Fruit fly (Drosophila melanogaster) whole organism, embryonic: ENCODE results near the gene CG4291.

Experiments used
- Antp ChIP-seq: fragments of 200-800 bp; sonication (Bioruptor generic); optimal IDR thresholded peaks from 3 replicates; lab custom pipeline; 2016; ENCODE audit warnings: missing biosample characterization, missing genetic modification characterization
- C15 ChIP-seq: fragments of 200-800 bp; sonication (Bioruptor generic); IDR thresholded peaks from 3 replicates; pipeline ENCODE4 v1.3.6; 2022; ENCODE audit warnings: missing biosample characterization, missing genetic modification characterization
- CG10543 ChIP-seq: fragments of 200-800 bp; sonication (Bioruptor generic); optimal IDR thresholded peaks from 3 replicates; lab custom pipeline; 2017; ENCODE audit warnings: missing biosample characterization, mild to moderate bottlenecking, missing genetic modification characterization, moderate library complexity
- CG11456 ChIP-seq: fragments of 200-800 bp; sonication (Bioruptor generic); IDR thresholded peaks from 3 replicates; pipeline ENCODE4 v1.3.6; 2022; ENCODE audit warnings: missing biosample characterization, missing genetic modification characterization
- CG17328 ChIP-seq: fragments of 200-800 bp; sonication (Bioruptor generic); IDR thresholded peaks from 2 replicates; pipeline ENCODE4 v1.3.6; 2022; ENCODE audit warnings: missing biosample characterization, missing genetic modification characterization
- CG17385 ChIP-seq: fragments of 200-800 bp; sonication (Bioruptor generic); optimal IDR thresholded peaks from 3 replicates; lab custom pipeline; 2018; ENCODE audit warnings: missing biosample characterization, mild to moderate bottlenecking, missing genetic modification characterization
- CG2120 ChIP-seq: fragments of 200-800 bp; sonication (Bioruptor generic); optimal IDR thresholded peaks from 3 replicates; lab custom pipeline; 2016; ENCODE audit warnings: missing biosample characterization, missing genetic modification characterization
- CG2129 ChIP-seq: fragments of 200-800 bp; sonication (Bioruptor generic); IDR thresholded peaks from 2 replicates; pipeline ENCODE4 v1.3.6; 2022; ENCODE audit warnings: missing biosample characterization, missing genetic modification characterization; ENCODE audit not compliant: partially characterized antibody
- CG33213 ChIP-seq: fragments of 200-800 bp; sonication (Bioruptor generic); optimal IDR thresholded peaks from 3 replicates; lab custom pipeline; 2016; ENCODE audit warnings: missing biosample characterization, missing genetic modification characterization
- CG34224 ChIP-seq: fragments of 200-800 bp; sonication (Bioruptor generic); IDR thresholded peaks from 3 replicates; pipeline ENCODE4 v1.3.6; 2022; ENCODE audit warnings: missing biosample characterization, missing genetic modification characterization; ENCODE audit not compliant: partially characterized antibody
- CG34422 ChIP-seq: fragments of 200-800 bp; sonication (Bioruptor generic); IDR thresholded peaks from 3 replicates; pipeline ENCODE4 v1.3.6; 2022; ENCODE audit warnings: missing biosample characterization, missing genetic modification characterization
- CG6689 ChIP-seq: fragments of 200-800 bp; sonication (Bioruptor generic); IDR thresholded peaks from 2 replicates; pipeline ENCODE4 v1.3.6; 2022; ENCODE audit warnings: missing biosample characterization, missing genetic modification characterization
- CG6765 ChIP-seq: fragments of 200-800 bp; sonication (Bioruptor generic); optimal IDR thresholded peaks from 3 replicates; lab custom pipeline; 2017; ENCODE audit warnings: missing biosample characterization, mild to moderate bottlenecking, missing genetic modification characterization
- CG8924 ChIP-seq: fragments of 200-800 bp; optimal IDR thresholded peaks from 3 replicates; lab custom pipeline; 2019; ENCODE audit warnings: missing biosample characterization, mild to moderate bottlenecking, missing genetic modification characterization, moderate library complexity
- CG8944 ChIP-seq: fragments of 200-800 bp; sonication (Bioruptor generic); optimal IDR thresholded peaks from 3 replicates; lab custom pipeline; 2016; ENCODE audit warnings: missing biosample characterization, missing genetic modification characterization
- CG9876 ChIP-seq: fragments of 200-800 bp; sonication (Bioruptor generic); optimal IDR thresholded peaks from 2 replicates; lab custom pipeline; 2016; ENCODE audit warnings: missing biosample characterization, missing genetic modification characterization
- CG9932 ChIP-seq: fragments of 200-800 bp; sonication (Bioruptor generic); IDR thresholded peaks from 2 replicates; pipeline ENCODE4 v1.3.6; 2022; ENCODE audit warnings: missing biosample characterization, missing genetic modification characterization
- Chrac-16 ChIP-seq: fragments of 200-800 bp; sonication (Bioruptor generic); optimal IDR thresholded peaks from 3 replicates; lab custom pipeline; 2016; ENCODE audit warnings: missing biosample characterization, missing genetic modification characterization
- D19A ChIP-seq: fragments of 200-800 bp; optimal IDR thresholded peaks from 3 replicates; lab custom pipeline; 2019; ENCODE audit warnings: missing biosample characterization, mild to moderate bottlenecking, missing genetic modification characterization, moderate library complexity
- Dfd ChIP-seq, 2 experiments: fragments of >200 bp; optimal IDR thresholded peaks; 2 replicates each; lab custom pipeline; 2017; ENCODE audit warnings: missing biosample characterization in 2 of 2, missing genetic modification characterization in 2 of 2
- Doc3 ChIP-seq: fragments of 200-800 bp; sonication (Bioruptor generic); IDR thresholded peaks from 3 replicates; pipeline ENCODE4 v1.3.6; 2022; ENCODE audit warnings: missing biosample characterization, missing genetic modification characterization; ENCODE audit not compliant: partially characterized antibody
- ERR ChIP-seq: fragments of 200-800 bp; sonication (Bioruptor generic); optimal IDR thresholded peaks from 2 replicates; lab custom pipeline; 2016; ENCODE audit warnings: missing biosample characterization, missing genetic modification characterization
- Fer1 ChIP-seq: fragments of 200-800 bp; sonication (Bioruptor generic); optimal IDR thresholded peaks from 2 replicates; lab custom pipeline; 2017; ENCODE audit warnings: missing biosample characterization, mild to moderate bottlenecking, missing genetic modification characterization
- MESR4 ChIP-seq: fragments of 200-800 bp; sonication (Bioruptor generic); optimal IDR thresholded peaks from 2 replicates; lab custom pipeline; 2018; ENCODE audit warnings: missing biosample characterization, mild to moderate bottlenecking, missing genetic modification characterization, moderate library complexity
- Med ChIP-seq: fragments of 200-800 bp; sonication (Bioruptor generic); peaks from one replicate; lab custom pipeline; 2016; ENCODE audit warnings: missing biosample characterization, missing genetic modification characterization, mild to moderate bottlenecking, inconsistent platforms, moderate library complexity
- Mrtf ChIP-seq: fragments of 200-800 bp; sonication (Bioruptor generic); IDR thresholded peaks from 3 replicates; pipeline ENCODE4 v1.3.6; 2022; ENCODE audit warnings: missing biosample characterization, missing genetic modification characterization
- Nf-YA ChIP-seq: fragments of 200-800 bp; sonication (Bioruptor generic); IDR thresholded peaks from 2 replicates; pipeline ENCODE4 v1.3.6; 2022; ENCODE audit warnings: missing biosample characterization, missing genetic modification characterization
- Rfx ChIP-seq: fragments of 200-800 bp; sonication (Bioruptor generic); IDR thresholded peaks from 2 replicates; pipeline ENCODE4 v1.3.6; 2022; ENCODE audit warnings: missing biosample characterization, missing genetic modification characterization
- Sin3A ChIP-seq: fragments of >200 bp; optimal IDR thresholded peaks from 2 replicates; lab custom pipeline; 2018
- Six4 ChIP-seq: fragments of 200-800 bp; sonication (Bioruptor generic); optimal IDR thresholded peaks from 2 replicates; lab custom pipeline; 2016; ENCODE audit warnings: missing biosample characterization, missing genetic modification characterization
- Spps ChIP-seq: fragments of 200-800 bp; sonication (Bioruptor generic); optimal IDR thresholded peaks from 2 replicates; lab custom pipeline; 2018; ENCODE audit warnings: missing biosample characterization, mild to moderate bottlenecking, missing genetic modification characterization
- Xrp1 ChIP-seq: fragments of 200-800 bp; sonication (Bioruptor generic); IDR thresholded peaks from 2 replicates; pipeline ENCODE4 v1.3.6; 2022; ENCODE audit warnings: missing biosample characterization, missing genetic modification characterization
- ab ChIP-seq: fragments of 200-800 bp; sonication (Bioruptor generic); optimal IDR thresholded peaks from 2 replicates; lab custom pipeline; 2016; ENCODE audit warnings: missing biosample characterization, missing genetic modification characterization
- cg ChIP-seq: fragments of 200-800 bp; sonication (Bioruptor generic); optimal IDR thresholded peaks from 3 replicates; lab custom pipeline; 2019; ENCODE audit warnings: missing biosample characterization, mild to moderate bottlenecking, missing genetic modification characterization, moderate library complexity
- crp ChIP-seq, 2 experiments: fragments of 200-800 bp; sonication (Bioruptor generic); optimal IDR thresholded peaks; 2 replicates in 1 of 2; 3 replicates in 1 of 2; lab custom pipeline; 2017; ENCODE audit warnings: missing biosample characterization in 2 of 2, missing genetic modification characterization in 2 of 2, mild to moderate bottlenecking in 1 of 2, moderate library complexity in 1 of 2
- dimm ChIP-seq: fragments of 200-800 bp; sonication (Bioruptor generic); IDR thresholded peaks from 2 replicates; pipeline ENCODE4 v1.3.6; 2022; ENCODE audit warnings: missing biosample characterization, missing genetic modification characterization
- dm ChIP-seq: fragments of 200-800 bp; sonication (Bioruptor generic); optimal IDR thresholded peaks from 3 replicates; lab custom pipeline; 2016; ENCODE audit warnings: missing biosample characterization, missing genetic modification characterization
- eyg ChIP-seq: fragments of 200-800 bp; sonication (Bioruptor generic); optimal IDR thresholded peaks from 3 replicates; lab custom pipeline; 2016; ENCODE audit warnings: missing biosample characterization, missing genetic modification characterization
- fd64A ChIP-seq: fragments of 200-800 bp; sonication (Bioruptor generic); optimal IDR thresholded peaks from 3 replicates; lab custom pipeline; 2018; ENCODE audit warnings: missing biosample characterization, mild to moderate bottlenecking, missing genetic modification characterization
- gro ChIP-seq: fragments of 200-800 bp; sonication (Bioruptor generic); optimal IDR thresholded peaks from 2 replicates; lab custom pipeline; 2016; ENCODE audit warnings: missing biosample characterization, missing genetic modification characterization
- lab ChIP-seq: fragments of 200-800 bp; sonication (Bioruptor generic); optimal IDR thresholded peaks from 3 replicates; lab custom pipeline; 2017; ENCODE audit warnings: missing biosample characterization, missing genetic modification characterization, mild to moderate bottlenecking, moderate library complexity, missing genetic modification reagents
- lmd ChIP-seq: fragments of 200-800 bp; sonication (Bioruptor generic); IDR thresholded peaks from 2 replicates; pipeline ENCODE4 v1.3.6; 2022; ENCODE audit warnings: missing biosample characterization, missing genetic modification characterization
- org-1 ChIP-seq: fragments of 200-800 bp; sonication (Bioruptor generic); optimal IDR thresholded peaks from 2 replicates; lab custom pipeline; 2017; ENCODE audit warnings: missing biosample characterization, missing genetic modification characterization
- otp ChIP-seq: fragments of 200-800 bp; sonication (Bioruptor generic); IDR thresholded peaks from 3 replicates; pipeline ENCODE4, ENCODE4 v1.3.6; 2022; ENCODE audit warnings: missing biosample characterization, missing genetic modification characterization
- phol ChIP-seq: fragments of 200-800 bp; sonication (Bioruptor generic); optimal IDR thresholded peaks from 3 replicates; lab custom pipeline; 2018; ENCODE audit warnings: missing biosample characterization, mild to moderate bottlenecking, missing genetic modification characterization, moderate library complexity
- pum ChIP-seq: fragments of 200-800 bp; sonication (Bioruptor generic); optimal IDR thresholded peaks from 2 replicates; lab custom pipeline; 2016; ENCODE audit warnings: missing biosample characterization, missing genetic modification characterization
- sisA ChIP-seq: fragments of 200-800 bp; sonication (Bioruptor generic); IDR thresholded peaks from 2 replicates; pipeline ENCODE4 v1.3.6; 2022; ENCODE audit warnings: missing biosample characterization, missing genetic modification characterization
- sob ChIP-seq: fragments of 200-800 bp; sonication (Bioruptor generic); IDR thresholded peaks from 2 replicates; pipeline ENCODE4 v1.3.6; 2022; ENCODE audit warnings: missing biosample characterization, missing genetic modification characterization
- sr ChIP-seq: fragments of 200-800 bp; sonication (Bioruptor generic); IDR thresholded peaks from 3 replicates; pipeline ENCODE4 v1.3.6; 2022; ENCODE audit warnings: missing biosample characterization, missing genetic modification characterization
- tio ChIP-seq: fragments of 200-800 bp; sonication (Bioruptor generic); optimal IDR thresholded peaks from 2 replicates; lab custom pipeline; 2017; ENCODE audit warnings: missing biosample characterization, missing genetic modification characterization, inconsistent platforms
- unpg ChIP-seq: fragments of 200-800 bp; sonication (Bioruptor generic); optimal IDR thresholded peaks from 3 replicates; lab custom pipeline; 2018; ENCODE audit warnings: missing biosample characterization, mild to moderate bottlenecking, missing genetic modification characterization, moderate library complexity
- vnd ChIP-seq: fragments of 200-800 bp; sonication (Bioruptor generic); IDR thresholded peaks from 3 replicates; pipeline ENCODE4 v1.3.6; 2022; ENCODE audit warnings: missing biosample characterization, missing genetic modification characterization; ENCODE audit not compliant: partially characterized antibody

Gene CG4291

DNA sequence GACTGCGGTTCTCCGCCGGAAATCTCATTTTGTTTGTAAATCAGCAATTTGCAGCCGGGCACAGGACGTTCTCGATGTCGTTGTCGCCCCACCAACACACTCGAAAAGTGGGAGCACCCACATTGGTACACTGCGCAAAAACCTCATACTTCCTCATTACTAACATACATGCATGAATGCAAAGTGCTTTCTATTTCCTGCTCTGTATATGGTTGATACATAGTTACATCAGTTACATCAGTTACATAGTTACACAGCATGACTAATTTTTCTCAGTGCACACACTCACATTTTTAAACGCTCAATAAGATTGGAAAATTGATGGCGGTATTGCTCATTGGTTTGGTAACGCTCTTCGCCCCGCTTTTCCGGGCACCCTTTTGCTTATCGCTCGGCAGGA lies 44.6 kb upstream of the CG4291 start (continued):
- TF ChIP-seq dimm (GFP tag; lab: Robert Waterston, UW) (no peak), Sin3A (lab: Kevin White, UChicago) (no peak), CG9932 (GFP tag; lab: Robert Waterston, UW) (peak; percentile 28; the same call in 1 of the 2 replicates), tio (GFP tag; lab: Kevin White, UChicago) (no peak), CG34422 (no peak), CG17385 (no peak), ab (no peak), D19A (tag; lab: Kevin White, UChicago) (no peak), ERR (GFP tag; lab: Kevin White, UChicago) (no peak), Mrtf (GFP tag; lab: Robert Waterston, UW) (no peak), unpg (GFP tag; lab: Kevin White, UChicago) (peak; percentile 12), Doc3 (GFP tag; lab: Robert Waterston, UW) (no peak), CG6689 (peak; percentile 22; the same call in 1 of the 2 replicates), vnd (GFP tag; lab: Robert Waterston, UW) (no peak), Dfd (GFP tag; optimal IDR thresholded peaks at IDR 0.05; lab: Kevin White, UChicago) (no peak), lmd (GFP tag; lab: Robert Waterston, UW) (peak; percentile 45), phol (tag; lab: Kevin White, UChicago) (peak; percentile 11), CG2120 (peak; percentile 42), dm (GFP tag; lab: Kevin White, UChicago) (no peak), CG8944 (GFP tag; lab: Kevin White, UChicago) (no peak), MESR4 (GFP tag; lab: Kevin White, UChicago) (no peak), CG17328 (GFP tag; lab: Robert Waterston, UW) (0 out of 2 replicates have a peak, but pooled peaks have one; percentile 24), cg (GFP tag; lab: Kevin White, UChicago) (no peak), CG9876 (GFP tag; lab: Kevin White, UChicago) (no peak), CG11456 (GFP tag; lab: Robert Waterston, UW) (no peak), pum (GFP tag; lab: Kevin White, UChicago) (no peak), Nf-YA (no peak), gro (GFP tag; lab: Kevin White, UChicago) (no peak), CG34224 (GFP tag; lab: Robert Waterston, UW) (no peak), Chrac-16 (GFP tag; lab: Kevin White, UChicago) (no peak), Spps (no peak), sr (GFP tag; lab: Robert Waterston, UW) (no peak), Fer1 (GFP tag; lab: Kevin White, UChicago) (no peak), CG2129 (GFP tag; lab: Robert Waterston, UW) (no peak), CG10543 (GFP tag; lab: Kevin White, UChicago) (no peak), CG6765 (GFP tag; lab: Kevin White, UChicago) (no peak), Six4 (GFP tag; lab: Kevin White, UChicago) (no peak), org-1 (GFP tag; lab: Kevin White, UChicago) (peak; percentile 3), otp (GFP tag; lab: Robert Waterston, UW) (no peak), crp (GFP tag; optimal IDR thresholded peaks at IDR 0.05; lab: Kevin White, UChicago) (no peak), sisA (peak; percentile 45; the same call in 1 of the 2 replicates), fd64A (GFP tag; lab: Kevin White, UChicago) (no peak), sob (GFP tag; lab: Robert Waterston, UW) (no peak), Xrp1 (GFP tag; lab: Robert Waterston, UW) (0 out of 2 replicates have a peak, but pooled peaks have one; percentile 15), Med (GFP tag; lab: Kevin White, UChicago) (peak; percentile 76), lab (GFP tag; lab: Kevin White, UChicago) (peak; percentile 46), CG33213 (GFP tag; lab: Kevin White, UChicago) (no peak), C15 (GFP tag; lab: Robert Waterston, UW) (no peak), eyg (no peak), CG8924 (tag; lab: Kevin White, UChicago) (no peak), Rfx (peak; percentile 37; the same call in 1 of the 2 replicates), Antp (peak; percentile 9)
